Worm (Caenorhabditis elegans): ENCODE results near the gene Y55F3BL.4.

The Y55F3BL.4 gene

ce11 chrIV:804802-805201, at the start of gene Y55F3BL.4:
TSS of gene Y55F3BL.4 (plus strand) at chrIV:805102.
- TF ChIP-seq unc-39 (tag; optimal IDR thresholded peaks at IDR 0.05) (no peak), ceh-39 (tag; optimal IDR thresholded peaks at IDR 0.05) (no peak), elt-3 (tag; optimal IDR thresholded peaks at IDR 0.05) (no peak), sptf-1 (tag; optimal IDR thresholded peaks at IDR 0.05) (no peak), blmp-1 (tag; optimal IDR thresholded peaks at IDR 0.05) (no peak), elt-1 (tag; optimal IDR thresholded peaks at IDR 0.05; ENCODE audit: borderline replicate concordance, insufficient read depth) (no peak), sem-2 (GFP tag; optimal IDR thresholded peaks at IDR 0.05) (no peak), nhr-12 (tag; optimal IDR thresholded peaks at IDR 0.05) (no peak), ztf-11 (tag; optimal IDR thresholded peaks at IDR 0.05) (no peak), mab-5 (tag; optimal IDR thresholded peaks at IDR 0.05) (no peak), drap-1 (GFP tag; optimal IDR thresholded peaks at IDR 0.05) (no peak), hlh-1 (tag; optimal IDR thresholded peaks at IDR 0.05) (no peak), lsy-2 (tag; optimal IDR thresholded peaks at IDR 0.05) (no peak), unc-62 (GFP tag; optimal IDR thresholded peaks at IDR 0.05) (no peak), zip-8 (tag; optimal IDR thresholded peaks at IDR 0.05) (no peak), nhr-237 (tag; optimal IDR thresholded peaks at IDR 0.05) (no peak), lin-32 (GFP tag; optimal IDR thresholded peaks at IDR 0.05) (no peak), lin-13 (tag; optimal IDR thresholded peaks at IDR 0.05) (no peak)

- TF ChIP-seq pha-4 (tag; optimal IDR thresholded peaks at IDR 0.05) (no peak), ces-1 (GFP tag; optimal IDR thresholded peaks at IDR 0.05) (no peak), ham-2 (GFP tag; optimal IDR thresholded peaks at IDR 0.05) (no peak), flh-1 (GFP tag; optimal IDR thresholded peaks at IDR 0.05) (no peak), hlh-1 (tag; optimal IDR thresholded peaks at IDR 0.05) (no peak), lsy-2 (tag; optimal IDR thresholded peaks at IDR 0.05) (no peak), drap-1 (GFP tag; optimal IDR thresholded peaks at IDR 0.05) (no peak), M03D4.4 (tag; optimal IDR thresholded peaks at IDR 0.05) (no peak), nhr-76 (tag; optimal IDR thresholded peaks at IDR 0.05) (no peak), elt-1 (tag; optimal IDR thresholded peaks at IDR 0.05; ENCODE audit: borderline replicate concordance, insufficient read depth) (no peak), unc-39 (tag; optimal IDR thresholded peaks at IDR 0.05) (no peak), nhr-12 (tag; optimal IDR thresholded peaks at IDR 0.05) (no peak)
These were observed 48.5 kb upstream of the Y55F3BL.4 start, which contains the start of gene srt-23 for ce11 chrIV:756421-756820. TSS of gene srt-23 (plus strand) at chrIV:756721.

- no peak for TF ChIP-seq unc-62 (GFP tag; optimal IDR thresholded peaks at IDR 0.05)
- no peak for TF ChIP-seq ztf-11 (tag; optimal IDR thresholded peaks at IDR 0.05)
- no peak for TF ChIP-seq ham-2 (GFP tag; optimal IDR thresholded peaks at IDR 0.05)
- TF ChIP-seq unc-120 (tag; optimal IDR thresholded peaks at IDR 0.05; ENCODE audit: poor library complexity, severe bottlenecking), result no peak
- no peak for TF ChIP-seq mep-1 (tag; optimal IDR thresholded peaks at IDR 0.05)
- no peak for TF ChIP-seq tbx-8 (GFP tag; optimal IDR thresholded peaks at IDR 0.05)
These were observed 47.9 kb upstream of the Y55F3BL.4 start for ce11 chrIV:756956-757355.

ce11 chrIV:757548-757947, 47.4 kb upstream of the Y55F3BL.4 start:
- no peak for TF ChIP-seq elt-3 (tag; optimal IDR thresholded peaks at IDR 0.05)

ce11 chrIV:760267-760666, 44.6 kb upstream of the Y55F3BL.4 start, which contains the start of gene gst-40:
TSS of gene gst-40 (plus strand) at chrIV:760502.
- TF ChIP-seq ceh-43 (GFP tag; optimal IDR thresholded peaks at IDR 0.05), result no peak
- no peak for TF ChIP-seq nhr-237 (tag; optimal IDR thresholded peaks at IDR 0.05)
- TF ChIP-seq unc-39 (tag; optimal IDR thresholded peaks at IDR 0.05), result no peak
- no peak for TF ChIP-seq nhr-12 (tag; optimal IDR thresholded peaks at IDR 0.05)
- no peak for TF ChIP-seq hlh-1 (tag; optimal IDR thresholded peaks at IDR 0.05)
- no peak for TF ChIP-seq ceh-39 (tag; optimal IDR thresholded peaks at IDR 0.05)

ce11 chrIV:762016-762459, 42.9 kb upstream of the Y55F3BL.4 start:
- TF ChIP-seq ceh-83 (GFP tag; optimal IDR thresholded peaks at IDR 0.05) (no peak), ces-1 (GFP tag; optimal IDR thresholded peaks at IDR 0.05) (no peak), cnd-1 (tag; optimal IDR thresholded peaks at IDR 0.05) (no peak), nhr-28 (tag; optimal IDR thresholded peaks at IDR 0.05) (no peak), sptf-1 (tag; optimal IDR thresholded peaks at IDR 0.05) (no peak), tbx-8 (GFP tag; optimal IDR thresholded peaks at IDR 0.05) (no peak)
